Worm (Caenorhabditis elegans): ENCODE measurements around the gene Y14H12B.2.

The Y14H12B.2 gene

DNA sequence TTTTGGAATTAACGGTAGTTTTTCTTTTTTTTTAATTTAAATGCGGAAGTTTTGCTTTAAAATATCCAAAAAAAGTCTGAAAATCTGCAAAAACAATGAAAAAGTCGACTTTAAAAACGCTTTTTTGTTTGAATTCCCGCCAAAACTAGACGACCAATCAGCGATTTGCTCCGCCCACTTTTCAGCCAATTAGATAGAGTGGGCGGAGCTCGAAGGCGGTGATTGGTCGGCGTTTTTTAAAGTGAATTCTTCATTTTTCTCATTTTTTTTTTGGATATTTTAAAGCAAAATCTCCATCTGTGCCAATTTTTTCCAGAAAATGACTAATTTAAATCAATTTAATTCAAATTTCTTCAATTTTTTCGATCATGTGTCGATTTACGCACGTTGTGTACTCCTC lies 2.3 kb downstream of the Y14H12B.2 start:
- TF ChIP-seq nfyb-1 (GFP tag; IDR thresholded peaks at IDR 0.05) (peak; percentile 79), T07F8.4 (tag; optimal IDR thresholded peaks at IDR 0.05) (no peak), akir-1 (GFP tag; optimal IDR thresholded peaks at IDR 0.05) (no peak), aptf-2 (GFP tag; conservative IDR thresholded peaks at IDR 0.05) (no peak), nfya-2 (GFP tag; IDR thresholded peaks at IDR 0.05) (0 out of 2 replicates have a peak, but pooled peaks have one; percentile 67)

DNA sequence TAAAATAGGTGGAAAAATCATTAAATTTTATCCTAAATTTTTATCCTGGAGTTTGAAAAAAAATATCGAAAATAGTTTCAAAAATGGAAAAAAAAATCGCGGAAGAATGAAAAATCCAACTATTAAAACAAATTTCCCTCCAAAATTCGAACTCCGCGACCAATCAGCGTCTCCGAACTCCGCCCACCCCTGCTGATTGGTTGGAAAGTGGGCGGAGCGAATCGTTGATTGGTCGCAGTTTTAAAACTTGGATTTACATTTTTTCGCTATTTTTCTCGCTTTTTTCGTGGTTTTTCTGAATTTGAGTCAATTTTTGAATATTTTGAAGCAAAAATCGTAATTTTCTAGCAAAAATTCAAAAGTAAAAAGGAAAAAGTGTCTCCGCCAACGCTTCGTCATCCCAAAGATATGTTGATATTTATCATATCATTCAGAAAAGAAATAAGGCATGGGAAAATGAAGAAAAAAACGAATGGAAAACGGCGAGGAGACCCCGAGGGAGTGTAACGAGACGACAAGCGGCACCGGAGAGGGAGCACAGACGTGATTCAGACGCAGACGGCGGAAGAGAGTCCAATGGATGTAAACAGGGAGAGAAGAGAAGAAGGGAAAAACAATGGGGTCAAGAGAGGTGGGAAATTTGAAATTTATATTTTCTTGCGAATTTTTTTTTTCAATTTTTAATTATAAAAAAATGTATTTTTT lies 2.9 kb downstream of the Y14H12B.2 start:
- TF ChIP-seq cebp-1 (GFP tag; IDR thresholded peaks at IDR 0.05) (no peak), cebp-1 (tag; optimal IDR thresholded peaks at IDR 0.05) (peak; percentile 55), C06A6.2 (GFP tag; conservative IDR thresholded peaks at IDR 0.05) (no peak), tbp1 (GFP tag; optimal IDR thresholded peaks at IDR 0.05) (peak; percentile 1), hmg-1.2 (GFP tag; IDR thresholded peaks at IDR 0.05) (peak; percentile 87; the same call in 1 of the 2 replicates), nfyb-1 (GFP tag; IDR thresholded peaks at IDR 0.05) (peak; percentile 97), attf-5 (GFP tag; optimal IDR thresholded peaks at IDR 0.05) (peak; percentile 45), snpc-4 (GFP tag; optimal IDR thresholded peaks at IDR 0.05) (no peak), snpc-4 (tag; optimal IDR thresholded peaks at IDR 0.05) (peak in 1 of 4 experiments; percentile 8), lin-35 (GFP tag; optimal IDR thresholded peaks at IDR 0.05) (peak in 1 of 3 experiments; percentile 24), ccch-3 (GFP tag; optimal IDR thresholded peaks at IDR 0.05) (no peak), akir-1 (GFP tag; optimal IDR thresholded peaks at IDR 0.05) (no peak), K11D2.4 (GFP tag; IDR thresholded peaks at IDR 0.05) (0 out of 2 replicates have a peak, but pooled peaks have one; percentile 14), nhr-80 (tag; optimal IDR thresholded peaks at IDR 0.05) (peak; percentile 46), zfh-2 (GFP tag; conservative IDR thresholded peaks at IDR 0.05) (peak; percentile 85), lin-40 (tag; optimal IDR thresholded peaks at IDR 0.05) (peak; percentile 9), dox-1 (GFP tag; IDR thresholded peaks at IDR 0.05) (0 out of 2 replicates have a peak, but pooled peaks have one; percentile 26)

DNA sequence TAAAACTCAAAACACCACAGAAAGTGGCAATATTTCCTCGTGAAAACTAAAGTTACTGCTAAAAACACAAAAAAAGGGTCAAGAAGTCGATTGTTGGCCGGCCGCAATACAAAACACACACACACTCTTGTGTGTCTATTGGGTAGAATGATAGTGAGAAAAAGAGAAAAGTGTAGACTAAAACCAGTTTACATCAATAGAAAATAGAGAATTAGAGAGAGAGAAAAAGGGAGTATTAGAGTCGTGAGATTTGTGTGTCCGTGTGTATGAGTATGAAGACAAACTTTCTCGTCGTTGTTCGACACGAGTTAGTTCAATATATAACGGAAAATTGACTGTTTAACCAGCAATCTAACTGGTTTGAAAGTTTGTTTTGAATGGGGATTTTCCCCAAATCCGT lies 4.1 kb downstream of the Y14H12B.2 start:
- no peak for TF ChIP-seq sptf-2 (GFP tag; optimal IDR thresholded peaks at IDR 0.05)
- peak; percentile 4 for TF ChIP-seq nhr-80 (tag; optimal IDR thresholded peaks at IDR 0.05)
- peak; percentile 1 for TF ChIP-seq ceh-27 (GFP tag; optimal IDR thresholded peaks at IDR 0.05)

DNA sequence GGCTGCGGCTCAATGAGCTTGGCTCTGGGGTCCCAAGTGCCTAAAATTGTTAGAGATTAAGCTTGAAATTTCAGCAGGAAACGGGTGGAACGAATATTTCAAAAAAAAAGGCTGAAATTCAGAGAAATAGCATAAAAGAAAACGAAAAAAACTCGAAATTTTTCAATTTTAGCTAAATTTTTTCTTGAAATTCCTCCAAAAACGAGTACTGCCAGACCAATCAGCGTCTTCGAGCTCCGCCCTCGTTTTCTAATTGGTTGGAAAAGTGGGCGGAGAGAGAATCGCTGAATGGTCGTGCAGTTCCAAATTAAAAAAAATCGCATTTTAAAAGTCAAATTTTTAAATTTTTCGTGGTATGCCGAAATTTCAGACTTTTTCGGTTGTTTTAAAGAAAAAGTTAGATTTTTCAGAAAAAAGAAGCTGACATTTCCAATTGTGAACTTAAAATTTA lies 5.6 kb downstream of the Y14H12B.2 start, which contains the start of gene plpp-1.1:
Gene plpp-1.1 (minus strand): TSS at position 51 of the 451 bp plus-strand sequence.
- 0 out of 2 replicates have a peak, but pooled peaks have one; percentile 66 for TF ChIP-seq nfyb-1 (GFP tag; IDR thresholded peaks at IDR 0.05)
- TF ChIP-seq zfh-2 (GFP tag; conservative IDR thresholded peaks at IDR 0.05): 0 out of 2 replicates have a peak, but pooled peaks have one; percentile 9
- TF ChIP-seq bed-1 (GFP tag; IDR thresholded peaks at IDR 0.05): no peak
- TF ChIP-seq dpff-1 (tag; optimal IDR thresholded peaks at IDR 0.05): no peak
- no peak for TF ChIP-seq nhr-90 (tag; optimal IDR thresholded peaks at IDR 0.05)
- no peak for TF ChIP-seq sptf-2 (GFP tag; optimal IDR thresholded peaks at IDR 0.05)

DNA sequence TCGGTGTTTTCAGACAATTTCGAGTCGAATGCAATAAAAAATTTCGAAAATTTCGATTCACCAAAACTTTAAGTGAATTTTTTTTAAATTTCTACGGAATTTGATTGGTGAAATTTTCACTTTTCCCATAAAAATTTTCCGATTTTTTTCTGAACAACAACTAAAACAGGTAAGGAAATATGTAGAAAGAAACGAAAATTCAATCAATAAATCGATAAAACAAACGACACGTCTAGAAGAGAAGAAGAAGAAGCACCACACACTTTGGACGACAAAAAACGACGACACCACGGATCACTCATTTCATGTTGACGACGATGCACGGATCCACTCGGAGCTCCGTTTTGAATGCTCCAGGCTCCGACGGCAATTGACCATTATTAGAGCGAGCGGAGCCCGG lies 10.8 kb downstream of the Y14H12B.2 start:
- TF ChIP-seq tbx-9 (tag; optimal IDR thresholded peaks at IDR 0.05; ENCODE audit: borderline replicate concordance) (no peak), B0019.2 (GFP tag; conservative IDR thresholded peaks at IDR 0.05) (no peak)

DNA sequence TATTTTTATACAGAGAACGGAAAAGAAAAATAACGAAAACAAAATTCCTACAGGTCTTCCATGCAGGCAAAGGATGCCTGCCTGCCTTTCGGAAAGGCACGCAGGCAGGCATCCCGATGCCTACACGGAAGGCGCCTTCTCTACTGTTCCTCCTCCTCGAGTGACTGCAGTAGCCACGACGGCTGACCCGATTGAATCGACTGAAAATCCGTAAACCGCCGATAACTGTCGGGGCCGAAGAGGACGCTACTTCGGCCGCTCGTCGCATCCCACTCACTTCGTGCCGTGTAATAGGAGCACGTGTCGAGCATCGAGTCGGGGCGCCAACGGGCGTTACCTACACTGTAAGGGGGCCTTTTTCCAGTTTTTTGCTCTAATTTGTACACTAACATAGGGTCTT lies 12.9 kb downstream of the Y14H12B.2 start:
- TF ChIP-seq egrh-3 (GFP tag; IDR thresholded peaks at IDR 0.05): peak; percentile 11; the same call in 1 of the 2 replicates
- no peak for TF ChIP-seq ceh-40 (GFP tag; IDR thresholded peaks at IDR 0.05)
- TF ChIP-seq zfh-2 (GFP tag; conservative IDR thresholded peaks at IDR 0.05): peak; percentile 60

Data from whole organism, young adult.